Fruit fly (Drosophila melanogaster) whole organism, embryonic: ENCODE results near the gene CG13001.
A peak's percentile ranks its signal among the peaks of the same experiment; 100 is the strongest.

Experiments
- B-H2 ChIP-seq: fragments of 200-800 bp; sonication (Bioruptor generic); optimal IDR thresholded peaks from 2 replicates; lab custom pipeline; 2018; ENCODE audit warnings: missing biosample characterization, mild to moderate bottlenecking, missing genetic modification characterization
- C15 ChIP-seq: fragments of 200-800 bp; sonication (Bioruptor generic); IDR thresholded peaks from 3 replicates; pipeline ENCODE4 v1.3.6; 2022; ENCODE audit warnings: missing biosample characterization, missing genetic modification characterization
- CG10565 ChIP-seq: fragments of 200-800 bp; sonication (Bioruptor generic); optimal IDR thresholded peaks from 3 replicates; lab custom pipeline; 2016; ENCODE audit warnings: missing biosample characterization, mild to moderate bottlenecking, missing genetic modification characterization
- CG11504 ChIP-seq: fragments of 200-800 bp; sonication (Bioruptor generic); optimal IDR thresholded peaks from 3 replicates; lab custom pipeline; 2019; ENCODE audit warnings: missing biosample characterization, mild to moderate bottlenecking, missing genetic modification characterization, moderate library complexity
- CG12236 ChIP-seq: fragments of 200-800 bp; sonication (Bioruptor generic); optimal IDR thresholded peaks from 2 replicates; lab custom pipeline; 2016; ENCODE audit warnings: missing biosample characterization, missing genetic modification characterization
- CG1233 ChIP-seq: fragments of 200-800 bp; sonication (Bioruptor generic); optimal IDR thresholded peaks from 4 replicates; lab custom pipeline; 2018; ENCODE audit warnings: missing biosample characterization, mild to moderate bottlenecking, missing genetic modification characterization
- CG13123 ChIP-seq: fragments of 200-800 bp; sonication (Bioruptor generic); optimal IDR thresholded peaks from 2 replicates; lab custom pipeline; 2016; ENCODE audit warnings: missing biosample characterization, missing genetic modification characterization
- CG14667 ChIP-seq: fragments of 200-800 bp; sonication (Bioruptor generic); IDR thresholded peaks from 2 replicates; pipeline ENCODE4 v1.3.6; 2022; ENCODE audit warnings: missing biosample characterization, missing genetic modification characterization
- CG1603 ChIP-seq: fragments of 200-800 bp; sonication (Bioruptor generic); optimal IDR thresholded peaks from 2 replicates; lab custom pipeline; 2019; ENCODE audit warnings: missing biosample characterization, mild to moderate bottlenecking, missing genetic modification characterization, moderate library complexity
- CG16815 ChIP-seq: fragments of 200-800 bp; sonication (Bioruptor generic); optimal IDR thresholded peaks from 3 replicates; lab custom pipeline; 2017; ENCODE audit warnings: missing biosample characterization, mild to moderate bottlenecking, missing genetic modification characterization
- CG2120 ChIP-seq: fragments of 200-800 bp; sonication (Bioruptor generic); optimal IDR thresholded peaks from 3 replicates; lab custom pipeline; 2016; ENCODE audit warnings: missing biosample characterization, missing genetic modification characterization
- CG2202 ChIP-seq: fragments of 200-800 bp; sonication (Bioruptor generic); optimal IDR thresholded peaks from 2 replicates; lab custom pipeline; 2018; ENCODE audit warnings: missing biosample characterization, mild to moderate bottlenecking, missing genetic modification characterization
- CG2712 ChIP-seq: fragments of 200-800 bp; optimal IDR thresholded peaks from 3 replicates; lab custom pipeline; 2019; ENCODE audit warnings: missing biosample characterization, mild to moderate bottlenecking, missing genetic modification characterization, moderate library complexity
- CG32767 ChIP-seq: fragments of 200-800 bp; sonication (Bioruptor generic); IDR thresholded peaks from 2 replicates; pipeline ENCODE4 v1.3.6; 2022; ENCODE audit warnings: missing biosample characterization, missing genetic modification characterization
- CG33213 ChIP-seq: fragments of 200-800 bp; sonication (Bioruptor generic); optimal IDR thresholded peaks from 3 replicates; lab custom pipeline; 2016; ENCODE audit warnings: missing biosample characterization, missing genetic modification characterization
- CG43689 ChIP-seq: fragments of 200-800 bp; sonication (Bioruptor generic); IDR thresholded peaks from 2 replicates; pipeline ENCODE4 v1.3.6; 2022; ENCODE audit warnings: missing biosample characterization, missing genetic modification characterization
- CG4730 ChIP-seq: fragments of 200-800 bp; sonication (Bioruptor generic); IDR thresholded peaks from 2 replicates; pipeline ENCODE4 v1.3.6; 2022; ENCODE audit warnings: missing biosample characterization, missing genetic modification characterization
- CG9609 ChIP-seq: fragments of 200-800 bp; sonication (Bioruptor generic); optimal IDR thresholded peaks from 3 replicates; lab custom pipeline; 2016; ENCODE audit warnings: missing biosample characterization, missing genetic modification characterization
- CG9817 ChIP-seq: fragments of 200-800 bp; sonication (Bioruptor generic); optimal IDR thresholded peaks from 2 replicates; lab custom pipeline; 2018; ENCODE audit warnings: missing biosample characterization, mild to moderate bottlenecking, missing genetic modification characterization, moderate library complexity
- Dip3 ChIP-seq: fragments of 200-800 bp; sonication (Bioruptor generic); optimal IDR thresholded peaks from 3 replicates; lab custom pipeline; 2016; ENCODE audit warnings: missing biosample characterization, missing genetic modification characterization
- Elba2 ChIP-seq: fragments of 200-800 bp; sonication (Bioruptor generic); optimal IDR thresholded peaks from 3 replicates; lab custom pipeline; 2016; ENCODE audit warnings: missing biosample characterization, missing genetic modification characterization
- HHEX ChIP-seq: fragments of 200-800 bp; sonication (Bioruptor generic); optimal IDR thresholded peaks from 3 replicates; lab custom pipeline; 2017; ENCODE audit warnings: missing biosample characterization, mild to moderate bottlenecking, missing genetic modification characterization, missing genetic modification reagents
- HLH54F ChIP-seq: fragments of 200-800 bp; sonication (Bioruptor generic); optimal IDR thresholded peaks from 3 replicates; lab custom pipeline; 2016; ENCODE audit warnings: missing biosample characterization, missing genetic modification characterization
- Med ChIP-seq: fragments of 200-800 bp; sonication (Bioruptor generic); peaks from one replicate; lab custom pipeline; 2016; ENCODE audit warnings: missing biosample characterization, missing genetic modification characterization, mild to moderate bottlenecking, inconsistent platforms, moderate library complexity
- Opbp ChIP-seq: fragments of 200-800 bp; sonication (Bioruptor generic); IDR thresholded peaks from 3 replicates; pipeline ENCODE4 v1.3.6; 2022; ENCODE audit warnings: missing biosample characterization, missing genetic modification characterization; ENCODE audit not compliant: partially characterized antibody
- Rfx ChIP-seq: fragments of 200-800 bp; sonication (Bioruptor generic); IDR thresholded peaks from 2 replicates; pipeline ENCODE4 v1.3.6; 2022; ENCODE audit warnings: missing biosample characterization, missing genetic modification characterization
- Vsx1 ChIP-seq: fragments of 200-800 bp; sonication (Bioruptor generic); optimal IDR thresholded peaks from 2 replicates; lab custom pipeline; 2017; ENCODE audit warnings: missing biosample characterization, mild to moderate bottlenecking, missing genetic modification characterization, missing genetic modification reagents
- caup ChIP-seq: fragments of 200-800 bp; sonication (Bioruptor generic); optimal IDR thresholded peaks from 3 replicates; lab custom pipeline; 2017; ENCODE audit warnings: missing biosample characterization, mild to moderate bottlenecking, missing genetic modification characterization, moderate library complexity; ENCODE audit not compliant: severe bottlenecking
- cg ChIP-seq: fragments of 200-800 bp; sonication (Bioruptor generic); optimal IDR thresholded peaks from 3 replicates; lab custom pipeline; 2019; ENCODE audit warnings: missing biosample characterization, mild to moderate bottlenecking, missing genetic modification characterization, moderate library complexity
- ci ChIP-seq: fragments of 200-800 bp; sonication (Bioruptor generic); IDR thresholded peaks from 3 replicates; pipeline ENCODE4 v1.3.6; 2022; ENCODE audit warnings: missing biosample characterization, missing genetic modification characterization
- danr ChIP-seq: fragments of 200-800 bp; sonication (Bioruptor generic); IDR thresholded peaks from 2 replicates; pipeline ENCODE4 v1.3.6; 2022; ENCODE audit warnings: missing biosample characterization, missing genetic modification characterization
- dm ChIP-seq: fragments of 200-800 bp; sonication (Bioruptor generic); optimal IDR thresholded peaks from 3 replicates; lab custom pipeline; 2016; ENCODE audit warnings: missing biosample characterization, missing genetic modification characterization
- dmrt99B ChIP-seq: fragments of 200-800 bp; sonication (Bioruptor generic); optimal IDR thresholded peaks from 2 replicates; lab custom pipeline; 2018; ENCODE audit warnings: missing biosample characterization, mild to moderate bottlenecking, missing genetic modification characterization, moderate library complexity
- dysf ChIP-seq: fragments of 200-800 bp; sonication (Bioruptor generic); IDR thresholded peaks from 3 replicates; pipeline ENCODE4 v1.3.6; 2022; ENCODE audit warnings: missing biosample characterization, missing genetic modification characterization
- gce ChIP-seq: fragments of 200-800 bp; sonication (Bioruptor generic); IDR thresholded peaks from 3 replicates; pipeline ENCODE4 v1.3.6; 2022; ENCODE audit warnings: missing biosample characterization, missing genetic modification characterization
- gcm2 ChIP-seq: fragments of 200-800 bp; sonication (Bioruptor generic); optimal IDR thresholded peaks from 2 replicates; lab custom pipeline; 2016; ENCODE audit warnings: missing biosample characterization, missing genetic modification characterization
- grn ChIP-seq: fragments of 200-800 bp; sonication (Bioruptor generic); optimal IDR thresholded peaks from 3 replicates; lab custom pipeline; 2017; ENCODE audit warnings: missing biosample characterization, missing genetic modification characterization
- inv ChIP-seq: fragments of 200-800 bp; sonication (Bioruptor generic); IDR thresholded peaks from 2 replicates; pipeline ENCODE4 v1.3.6; 2022; ENCODE audit warnings: missing biosample characterization, missing genetic modification characterization; ENCODE audit not compliant: partially characterized antibody
- lab ChIP-seq: fragments of 200-800 bp; sonication (Bioruptor generic); optimal IDR thresholded peaks from 3 replicates; lab custom pipeline; 2017; ENCODE audit warnings: missing biosample characterization, missing genetic modification characterization, mild to moderate bottlenecking, moderate library complexity, missing genetic modification reagents
- lilli ChIP-seq: fragments of 200-800 bp; sonication (Bioruptor generic); optimal IDR thresholded peaks from 3 replicates; lab custom pipeline; 2016; ENCODE audit warnings: missing biosample characterization, missing genetic modification characterization
- lmd ChIP-seq: fragments of 200-800 bp; sonication (Bioruptor generic); IDR thresholded peaks from 2 replicates; pipeline ENCODE4 v1.3.6; 2022; ENCODE audit warnings: missing biosample characterization, missing genetic modification characterization
- maf-S ChIP-seq: fragments of 200-800 bp; sonication (Bioruptor generic); optimal IDR thresholded peaks from 2 replicates; lab custom pipeline; 2016; ENCODE audit warnings: missing biosample characterization, missing genetic modification characterization
- mirr ChIP-seq: fragments of 200-800 bp; sonication (Bioruptor generic); optimal IDR thresholded peaks from 3 replicates; lab custom pipeline; 2018; ENCODE audit warnings: missing biosample characterization, mild to moderate bottlenecking, missing genetic modification characterization
- sob ChIP-seq: fragments of 200-800 bp; sonication (Bioruptor generic); IDR thresholded peaks from 2 replicates; pipeline ENCODE4 v1.3.6; 2022; ENCODE audit warnings: missing biosample characterization, missing genetic modification characterization
- ssp ChIP-seq: fragments of 200-800 bp; sonication (Bioruptor generic); IDR thresholded peaks from 2 replicates; pipeline ENCODE4 v1.3.6; 2022; ENCODE audit warnings: missing biosample characterization, missing genetic modification characterization
- tgo ChIP-seq: fragments of 200-800 bp; sonication (Bioruptor generic); IDR thresholded peaks from 3 replicates; pipeline ENCODE4 v1.3.6; 2022; ENCODE audit warnings: missing biosample characterization, missing genetic modification characterization
- ttk ChIP-seq: fragments of 200-800 bp; sonication (Bioruptor generic); IDR thresholded peaks from 2 replicates; pipeline ENCODE4 v2.1.2; 2022; ENCODE audit warnings: missing biosample characterization, missing genetic modification characterization
- unpg ChIP-seq: fragments of 200-800 bp; sonication (Bioruptor generic); optimal IDR thresholded peaks from 3 replicates; lab custom pipeline; 2018; ENCODE audit warnings: missing biosample characterization, mild to moderate bottlenecking, missing genetic modification characterization, moderate library complexity
- vfl ChIP-seq: fragments of 200-800 bp; sonication (Bioruptor generic); optimal IDR thresholded peaks from 2 replicates; lab custom pipeline; 2016; ENCODE audit warnings: missing biosample characterization, missing genetic modification characterization
- vnd ChIP-seq: fragments of 200-800 bp; sonication (Bioruptor generic); IDR thresholded peaks from 3 replicates; pipeline ENCODE4 v1.3.6; 2022; ENCODE audit warnings: missing biosample characterization, missing genetic modification characterization; ENCODE audit not compliant: partially characterized antibody
- wdn ChIP-seq: fragments of 200-800 bp; sonication (Bioruptor generic); IDR thresholded peaks from 2 replicates; pipeline ENCODE4 v1.3.6; 2022; ENCODE audit warnings: missing biosample characterization, missing genetic modification characterization

The CG13001 gene

dm6 chrX:16944049-16944532 is 1.4 kb upstream of the CG13001 start (continued):
- peak; percentile 47 for TF ChIP-seq caup (GFP tag; lab: Kevin White, UChicago)
- TF ChIP-seq tgo (GFP tag; lab: Robert Waterston, UW), result peak; percentile 49; the same call in 1 of the 3 replicates
- no peak for TF ChIP-seq CG4730 (GFP tag; lab: Robert Waterston, UW)
- TF ChIP-seq dysf (GFP tag; lab: Robert Waterston, UW), result peak; percentile 68; the same call in 2 of the 3 replicates
- peak; percentile 33 for TF ChIP-seq CG16815 (GFP tag; lab: Kevin White, UChicago)
- peak; percentile 24; the same call in 1 of the 2 replicates for TF ChIP-seq ttk (GFP tag; lab: Robert Waterston, UW)
- TF ChIP-seq Elba2 (GFP tag; lab: Kevin White, UChicago), result no peak
- peak; percentile 26 for TF ChIP-seq Med
- peak; percentile 59 for TF ChIP-seq HHEX (GFP tag; lab: Kevin White, UChicago)
- TF ChIP-seq CG2202 (tag; lab: Kevin White, UChicago), result no peak
- no peak for TF ChIP-seq HLH54F (GFP tag; lab: Kevin White, UChicago)
- no peak for TF ChIP-seq CG9609 (GFP tag; lab: Kevin White, UChicago)
- no peak for TF ChIP-seq Opbp (GFP tag; lab: Robert Waterston, UW)
- TF ChIP-seq CG32767 (GFP tag; lab: Robert Waterston, UW), result peak; percentile 46; the same call in 1 of the 2 replicates
- peak; percentile 16 for TF ChIP-seq Vsx1 (GFP tag; lab: Kevin White, UChicago)
- no peak for TF ChIP-seq inv (GFP tag; lab: Robert Waterston, UW)
- peak; percentile 67 for TF ChIP-seq Rfx (GFP tag; lab: Robert Waterston, UW)
- TF ChIP-seq CG11504 (tag; lab: Kevin White, UChicago), result peak; percentile 84
- no peak for TF ChIP-seq sob (GFP tag; lab: Robert Waterston, UW)
- no peak for TF ChIP-seq CG13123 (GFP tag; lab: Kevin White, UChicago)
- TF ChIP-seq CG1233 (GFP tag; lab: Kevin White, UChicago), result peak; percentile 46
- no peak for TF ChIP-seq CG33213 (GFP tag; lab: Kevin White, UChicago)
- TF ChIP-seq gce (GFP tag; lab: Robert Waterston, UW), result no peak
- no peak for TF ChIP-seq wdn (GFP tag; lab: Robert Waterston, UW)
- TF ChIP-seq ci (GFP tag; lab: Robert Waterston, UW), result no peak
- TF ChIP-seq CG1603, result no peak
- no peak for TF ChIP-seq vfl (GFP tag; lab: Kevin White, UChicago)
- TF ChIP-seq CG2712 (tag; lab: Kevin White, UChicago), result peak; percentile 65
- no peak for TF ChIP-seq CG14667 (GFP tag; lab: Robert Waterston, UW)
- peak; percentile 46 for TF ChIP-seq CG9817 (tag; lab: Kevin White, UChicago)
- TF ChIP-seq B-H2 (GFP tag; lab: Kevin White, UChicago), result no peak
- TF ChIP-seq cg, result no peak
- no peak for TF ChIP-seq dm (GFP tag; lab: Kevin White, UChicago)
- TF ChIP-seq mirr (GFP tag; lab: Kevin White, UChicago), result peak; percentile 40
- peak; percentile 81 for TF ChIP-seq unpg (GFP tag; lab: Kevin White, UChicago)
- TF ChIP-seq danr, result no peak
- TF ChIP-seq dmrt99B, result peak; percentile 73
- TF ChIP-seq lmd (GFP tag; lab: Robert Waterston, UW), result peak; percentile 61; the same call in 1 of the 2 replicates
- TF ChIP-seq ssp (GFP tag; lab: Robert Waterston, UW), result 0 out of 2 replicates have a peak, but pooled peaks have one; percentile 11
- TF ChIP-seq C15, result no peak
- no peak for TF ChIP-seq CG10565 (GFP tag; lab: Kevin White, UChicago)
- TF ChIP-seq CG12236 (GFP tag; lab: Kevin White, UChicago), result no peak
- no peak for TF ChIP-seq lilli (GFP tag; lab: Kevin White, UChicago)
- TF ChIP-seq Dip3 (GFP tag; lab: Kevin White, UChicago), result no peak
- TF ChIP-seq CG43689 (GFP tag; lab: Robert Waterston, UW), result 0 out of 2 replicates have a peak, but pooled peaks have one; percentile 4
- TF ChIP-seq grn (GFP tag; lab: Kevin White, UChicago), result no peak
- no peak for TF ChIP-seq gcm2
- TF ChIP-seq vnd, result no peak
- TF ChIP-seq maf-S (GFP tag; lab: Kevin White, UChicago), result no peak
- TF ChIP-seq lab (GFP tag; lab: Kevin White, UChicago), result peak; percentile 83
- peak; percentile 30 for TF ChIP-seq CG2120
